Worm (Caenorhabditis elegans): ENCODE data around the gene B0403.3.
A peak's percentile ranks its signal among the peaks of the same experiment; 100 is the strongest.

Gene B0403.3

DNA sequence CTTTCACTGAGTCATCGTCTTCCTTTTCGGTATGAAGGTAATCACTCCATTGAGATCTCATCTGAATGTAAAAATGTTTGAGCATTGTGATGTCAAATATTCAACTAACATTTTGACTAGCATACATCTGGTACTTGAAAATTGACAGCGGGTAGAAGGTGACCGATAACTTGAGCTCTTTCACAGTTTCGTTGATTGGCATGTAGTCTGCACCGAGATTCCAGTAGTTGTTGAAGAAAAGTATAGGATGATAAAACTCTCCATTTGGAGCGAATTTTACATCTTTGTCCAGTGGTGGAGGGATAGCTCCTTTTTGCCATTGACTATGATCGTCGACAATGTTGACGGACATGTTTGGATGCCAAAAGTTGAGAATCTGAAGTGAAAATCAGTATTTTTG, 35.9 kb upstream of the B0403.3 start:
- TF ChIP-seq F26F4.8 (GFP tag; conservative IDR thresholded peaks at IDR 0.05) (no peak), lin-15B (tag; optimal IDR thresholded peaks at IDR 0.05) (no peak), unc-62 (GFP tag; optimal IDR thresholded peaks at IDR 0.05 in 1 of 2) (peak in 1 of 2 experiments; percentile 55), unc-62 (tag; optimal IDR thresholded peaks at IDR 0.05) (no peak), nhr-77 (tag; optimal IDR thresholded peaks at IDR 0.05) (no peak), dmd-8 (GFP tag; IDR thresholded peaks at IDR 0.05) (no peak), aha-1 (tag) (peak; percentile 66), pha-4 (GFP tag; IDR thresholded peaks at IDR 0.05) (no peak), pha-4 (tag; optimal IDR thresholded peaks at IDR 0.05) (no peak), D1046.2 (GFP tag; IDR thresholded peaks at IDR 0.05) (no peak)

- TF ChIP-seq aha-1 (tag) (peak; percentile 64), set-16 (GFP tag; IDR thresholded peaks at IDR 0.05) (no peak)
Observed at ce11 chrX:7096349-7096748, 33.2 kb upstream of the B0403.3 start, which contains the start of gene C36B7.5. TSS of gene C36B7.5 (minus strand) at chrX:7096449.

DNA sequence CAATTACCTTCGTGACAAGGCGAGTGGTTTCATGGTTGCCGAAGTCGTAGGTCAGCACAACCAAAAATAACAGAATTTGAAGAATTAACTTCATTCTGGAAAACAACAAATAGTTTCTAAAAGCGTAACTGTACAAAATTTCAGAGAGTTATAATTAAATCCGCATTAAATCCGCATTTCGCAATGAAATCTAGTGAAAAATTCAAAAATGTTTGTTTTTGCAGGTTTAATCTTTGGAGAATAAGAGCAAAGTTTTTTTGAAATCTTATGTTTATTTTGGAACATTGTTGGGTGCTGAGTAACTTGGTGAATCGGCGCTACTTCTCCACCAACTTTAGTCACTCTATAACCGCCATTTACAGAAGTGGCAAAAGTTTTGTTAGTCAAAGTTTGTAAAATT, 22.8 kb upstream of the B0403.3 start, which contains the start of gene C36B7.4:
Gene C36B7.4, minus strand, starts transcription at position 101 of the 400 bp plus-strand sequence.
- TF ChIP-seq unc-62 (GFP tag; optimal IDR thresholded peaks at IDR 0.05 in 1 of 2): peak in 1 of 2 experiments; percentile 58
- no peak for TF ChIP-seq unc-62 (tag; optimal IDR thresholded peaks at IDR 0.05)
- no peak for TF ChIP-seq daf-8 (GFP tag; IDR thresholded peaks at IDR 0.05)

DNA sequence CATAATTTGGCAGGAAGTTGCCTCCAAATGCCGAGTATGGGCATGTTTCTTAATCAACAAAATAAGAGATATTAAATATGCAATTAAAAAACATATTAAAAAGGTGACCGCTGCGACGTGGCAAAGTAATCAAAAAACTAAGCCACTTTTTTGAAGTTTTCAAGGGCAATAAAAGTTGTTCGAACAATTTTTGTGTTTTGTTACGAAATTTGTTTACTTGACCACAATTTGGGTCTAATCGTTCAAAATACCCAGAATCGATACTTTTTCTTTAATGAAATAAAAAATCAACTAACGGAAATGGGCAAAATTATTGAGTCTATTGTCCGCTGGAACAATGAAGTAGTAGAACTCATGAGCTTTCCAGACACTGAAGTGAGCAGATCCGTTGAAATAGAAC, 21.9 kb upstream of the B0403.3 start, which contains the start of gene Y1B5A.1:
Gene Y1B5A.1, plus strand, starts transcription at position 301 of the 400 bp plus-strand sequence.
- TF ChIP-seq Y48G9A.11 (GFP tag; IDR thresholded peaks at IDR 0.05): no peak

- peak; percentile 51 for TF ChIP-seq aha-1 (tag)
- no peak for TF ChIP-seq pqm-1 (tag; optimal IDR thresholded peaks at IDR 0.05)
- peak in 1 of 2 experiments; percentile 89 for TF ChIP-seq daf-16 (GFP tag; optimal IDR thresholded peaks at IDR 0.05)
- no peak for TF ChIP-seq daf-16 (tag; optimal IDR thresholded peaks at IDR 0.05)
Observed at ce11 chrX:7076485-7076884, 13.3 kb upstream of the B0403.3 start.

- TF ChIP-seq mdl-1 (tag; optimal IDR thresholded peaks at IDR 0.05) (no peak), rbr-2 (tag; optimal IDR thresholded peaks at IDR 0.05) (no peak), tag-97 (GFP tag; IDR thresholded peaks at IDR 0.05) (no peak), attf-4 (tag; optimal IDR thresholded peaks at IDR 0.05) (no peak), mep-1 (tag; optimal IDR thresholded peaks at IDR 0.05) (no peak), vab-7 (GFP tag; IDR thresholded peaks at IDR 0.05) (no peak), duxl-1 (tag; optimal IDR thresholded peaks at IDR 0.05; ENCODE audit: poor library complexity) (no peak), ztf-7 (tag; optimal IDR thresholded peaks at IDR 0.05) (no peak), lin-13 (GFP tag; optimal IDR thresholded peaks at IDR 0.05) (no peak), aly-2 (tag; optimal IDR thresholded peaks at IDR 0.05) (no peak), T20F7.1 (GFP tag; optimal IDR thresholded peaks at IDR 0.05) (no peak), zip-11 (GFP tag; IDR thresholded peaks at IDR 0.05) (no peak), nhr-48 (tag; optimal IDR thresholded peaks at IDR 0.05) (no peak), lin-1 (GFP tag; IDR thresholded peaks at IDR 0.05) (no peak), ceh-20 (GFP tag; IDR thresholded peaks at IDR 0.05) (no peak)
Observed at ce11 chrX:7075250-7075649, 12.1 kb upstream of the B0403.3 start, which contains the start of gene B0403.6. TSS of gene B0403.6 (minus strand) at chrX:7075350.

ce11 chrX:7068400-7068799, 5.3 kb upstream of the B0403.3 start, which contains the start of gene pdi-6:
TSS of gene pdi-6 (minus strand) at chrX:7068563.
- TF ChIP-seq ztf-11 (tag; optimal IDR thresholded peaks at IDR 0.05): no peak
- TF ChIP-seq T26A8.4 (GFP tag; IDR thresholded peaks at IDR 0.05): no peak
- TF ChIP-seq nhr-6 (tag; optimal IDR thresholded peaks at IDR 0.05): peak; percentile 80
- TF ChIP-seq nhr-237 (tag; optimal IDR thresholded peaks at IDR 0.05): no peak
- TF ChIP-seq T20F7.1 (GFP tag; optimal IDR thresholded peaks at IDR 0.05): peak; percentile 84
- TF ChIP-seq ceh-20 (GFP tag; IDR thresholded peaks at IDR 0.05): peak; percentile 83
- no peak for TF ChIP-seq ceh-82 (tag; optimal IDR thresholded peaks at IDR 0.05)
- TF ChIP-seq nhr-111 (GFP tag; optimal IDR thresholded peaks at IDR 0.05): no peak
- peak; percentile 37; the same call in 1 of the 2 replicates for TF ChIP-seq arid-1 (GFP tag; conservative IDR thresholded peaks at IDR 0.05)
- no peak for TF ChIP-seq R02D3.7 (tag; optimal IDR thresholded peaks at IDR 0.05)
- TF ChIP-seq mes-2 (tag; optimal IDR thresholded peaks at IDR 0.05; ENCODE audit: poor library complexity, severe bottlenecking): peak; percentile 96
- no peak for TF ChIP-seq daf-12 (tag; optimal IDR thresholded peaks at IDR 0.05)
- TF ChIP-seq daf-8 (GFP tag; IDR thresholded peaks at IDR 0.05): no peak
- TF ChIP-seq Y48G9A.11 (GFP tag; IDR thresholded peaks at IDR 0.05): no peak
- peak; percentile 87 for TF ChIP-seq hmg-1.1 (GFP tag; IDR thresholded peaks at IDR 0.05)
- TF ChIP-seq vab-7 (GFP tag; IDR thresholded peaks at IDR 0.05): peak; percentile 63
- peak; percentile 94 for TF ChIP-seq hlh-11 (tag; optimal IDR thresholded peaks at IDR 0.05)

All from whole organism, L4 larva.